Worm (Caenorhabditis elegans) whole organism, late embryonic: ENCODE measurements around the gene C52A10.3.

Experiments used
- C08G9.2 ChIP-seq: sonication (generic microtip); optimal IDR thresholded peaks from 2 replicates; lab custom pipeline; 2016; ENCODE audit warnings: mild to moderate bottlenecking, missing genetic modification characterization, moderate library complexity, missing compliant biosample characterization
- C38D4.7 ChIP-seq: fragments of 200-800 bp; sonication (Bioruptor generic); optimal IDR thresholded peaks from 2 replicates; lab custom pipeline; 2018; ENCODE audit warnings: mild to moderate bottlenecking, missing genetic modification characterization, moderate library complexity, missing compliant biosample characterization
- F13H6.1 ChIP-seq: sonication (generic microtip); optimal IDR thresholded peaks from 2 replicates; lab custom pipeline; 2016; ENCODE audit warnings: missing genetic modification characterization, missing compliant biosample characterization
- K02D7.2 ChIP-seq: sonication (generic microtip); optimal IDR thresholded peaks from 2 replicates; lab custom pipeline; 2017; ENCODE audit warnings: mild to moderate bottlenecking, missing genetic modification characterization, missing compliant biosample characterization
- K09A11.1 ChIP-seq: sonication (generic microtip); optimal IDR thresholded peaks from 2 replicates; lab custom pipeline; 2017; ENCODE audit warnings: antibody characterized with exemption, mild to moderate bottlenecking, missing genetic modification characterization, missing compliant biosample characterization; ENCODE audit not compliant: insufficient read depth
- ama-1 ChIP-seq: fragments of 150-350 bp; optimal IDR thresholded peaks from 2 replicates; lab custom pipeline; 2014
- ceh-18 ChIP-seq: sonication (generic microtip); optimal IDR thresholded peaks from 2 replicates; lab custom pipeline; 2016; ENCODE audit warnings: missing genetic modification characterization, missing compliant biosample characterization
- ceh-19 ChIP-seq: fragments of 200-800 bp; sonication (Bioruptor generic); optimal IDR thresholded peaks from 2 replicates; lab custom pipeline; 2018; ENCODE audit warnings: mild to moderate bottlenecking, missing genetic modification characterization, missing compliant biosample characterization
- ceh-2 ChIP-seq: sonication (generic microtip); optimal IDR thresholded peaks from 2 replicates; lab custom pipeline; 2016; ENCODE audit warnings: missing genotype, missing genetic modification characterization, missing compliant biosample characterization
- ceh-30 ChIP-seq: fragments of 150-350 bp; optimal IDR thresholded peaks from 2 replicates; lab custom pipeline; 2014; ENCODE audit warnings: missing biosample characterization, missing genetic modification characterization
- ceh-31 ChIP-seq: sonication (generic microtip); optimal IDR thresholded peaks from 2 replicates; lab custom pipeline; 2016; ENCODE audit warnings: missing genetic modification characterization, missing compliant biosample characterization
- ceh-34 ChIP-seq: sonication (generic microtip); optimal IDR thresholded peaks from 2 replicates; lab custom pipeline; 2016; ENCODE audit warnings: mild to moderate bottlenecking, missing genetic modification characterization, missing compliant biosample characterization
- ceh-45 ChIP-seq: fragments of 200-800 bp; sonication (Bioruptor generic); IDR thresholded peaks from 2 replicates; pipeline ENCODE4 v1.3.6; 2022; ENCODE audit warnings: missing genetic modification reagents, missing genetic modification characterization, missing compliant biosample characterization
- ceh-48 ChIP-seq: sonication (generic microtip); optimal IDR thresholded peaks from 2 replicates; lab custom pipeline; 2016; ENCODE audit warnings: missing genetic modification characterization, inconsistent platforms, missing compliant biosample characterization
- ceh-9 ChIP-seq: sonication (generic microtip); optimal IDR thresholded peaks from 2 replicates; lab custom pipeline; 2016; ENCODE audit warnings: mild to moderate bottlenecking, missing genetic modification characterization, inconsistent platforms, missing compliant biosample characterization
- dmd-4 ChIP-seq: sonication (generic microtip); optimal IDR thresholded peaks from 2 replicates; lab custom pipeline; 2016; ENCODE audit warnings: borderline replicate concordance, missing genetic modification characterization, missing compliant biosample characterization
- elt-2 ChIP-seq: sonication (generic microtip); optimal IDR thresholded peaks from 2 replicates; lab custom pipeline; 2016; ENCODE audit warnings: missing genetic modification reagents, missing genetic modification characterization, missing compliant biosample characterization
- ets-4 ChIP-seq: sonication (generic microtip); optimal IDR thresholded peaks from 2 replicates; lab custom pipeline; 2016; ENCODE audit warnings: missing genetic modification characterization, missing compliant biosample characterization
- eyg-1 ChIP-seq: sonication (generic microtip); optimal IDR thresholded peaks from 2 replicates; lab custom pipeline; 2016; ENCODE audit warnings: missing genotype, missing genetic modification characterization, missing compliant biosample characterization
- fax-1 ChIP-seq: sonication (generic microtip); optimal IDR thresholded peaks from 2 replicates; lab custom pipeline; 2016; ENCODE audit warnings: missing genotype, missing genetic modification characterization, missing compliant biosample characterization
- hlh-15 ChIP-seq: sonication (generic microtip); optimal IDR thresholded peaks from 2 replicates; lab custom pipeline; 2016; ENCODE audit warnings: missing genetic modification characterization, missing compliant biosample characterization
- hlh-30 ChIP-seq: sonication (generic microtip); optimal IDR thresholded peaks from 2 replicates; lab custom pipeline; 2017; ENCODE audit warnings: antibody characterized with exemption, missing genetic modification characterization, missing compliant biosample characterization; ENCODE audit not compliant: insufficient read depth
- hlh-6 ChIP-seq: sonication (generic microtip); optimal IDR thresholded peaks from 2 replicates; lab custom pipeline; 2016; ENCODE audit warnings: missing genotype, missing genetic modification characterization, missing compliant biosample characterization
- lin-11 ChIP-seq: fragments of 200-800 bp; sonication (Bioruptor generic); optimal IDR thresholded peaks from 2 replicates; lab custom pipeline; 2018; ENCODE audit warnings: mild to moderate bottlenecking, missing genetic modification characterization, missing compliant biosample characterization
- madf-2 ChIP-seq: sonication (generic microtip); optimal IDR thresholded peaks from 2 replicates; lab custom pipeline; 2017; ENCODE audit warnings: missing genetic modification characterization, missing compliant biosample characterization
- nfya-1 ChIP-seq: sonication (generic microtip); optimal IDR thresholded peaks from 2 replicates; lab custom pipeline; 2017; ENCODE audit warnings: missing genetic modification characterization, mild to moderate bottlenecking, missing compliant biosample characterization, antibody characterized with exemption, moderate library complexity
- pag-3 ChIP-seq: sonication (generic microtip); optimal IDR thresholded peaks from 2 replicates; lab custom pipeline; 2016; ENCODE audit warnings: missing compliant biosample characterization, missing genetic modification characterization, borderline replicate concordance
- pat-9 ChIP-seq: fragments of 200-800 bp; sonication (Bioruptor generic); optimal IDR thresholded peaks from 2 replicates; lab custom pipeline; 2018; ENCODE audit warnings: mild to moderate bottlenecking, missing genetic modification characterization, moderate library complexity, missing compliant biosample characterization
- pax-1 ChIP-seq: fragments of 150-350 bp; optimal IDR thresholded peaks from 2 replicates; lab custom pipeline; 2014; ENCODE audit warnings: missing biosample characterization, missing genetic modification characterization
- pqm-1 ChIP-seq: sonication (generic microtip); optimal IDR thresholded peaks from 2 replicates; lab custom pipeline; 2016; ENCODE audit warnings: missing genetic modification characterization, missing compliant biosample characterization
- rnt-1 ChIP-seq: sonication (generic microtip); optimal IDR thresholded peaks from 2 replicates; lab custom pipeline; 2016; ENCODE audit warnings: missing genetic modification characterization, missing compliant biosample characterization
- sdc-2 ChIP-seq: sonication (generic microtip); optimal IDR thresholded peaks from 2 replicates; lab custom pipeline; 2016; ENCODE audit warnings: missing genotype, missing genetic modification characterization, missing compliant biosample characterization
- syd-9 ChIP-seq: sonication (generic microtip); optimal IDR thresholded peaks from 2 replicates; lab custom pipeline; 2016; ENCODE audit warnings: mild to moderate bottlenecking, missing genetic modification characterization, moderate library complexity, missing compliant biosample characterization
- tbx-2 ChIP-seq: sonication (generic microtip); optimal IDR thresholded peaks from 2 replicates; lab custom pipeline; 2016; ENCODE audit warnings: missing genetic modification characterization, missing compliant biosample characterization
- unc-42 ChIP-seq: sonication (generic microtip); optimal IDR thresholded peaks from 2 replicates; lab custom pipeline; 2016; ENCODE audit warnings: missing genotype, missing genetic modification characterization, missing compliant biosample characterization
- unc-55 ChIP-seq: sonication (generic microtip); optimal IDR thresholded peaks from 2 replicates; lab custom pipeline; 2017; ENCODE audit warnings: missing biosample characterization, missing genetic modification reagents, missing genetic modification characterization
- unc-86 ChIP-seq: sonication (generic microtip); optimal IDR thresholded peaks from 2 replicates; lab custom pipeline; 2016; ENCODE audit warnings: missing genetic modification characterization, missing compliant biosample characterization

Gene C52A10.3

ce11 chrV:5272034-5272433 lies 32.7 kb upstream of the C52A10.3 start:
- TF ChIP-seq ceh-45 (GFP tag; lab: Robert Waterston, UW) = no peak
- no peak for TF ChIP-seq sdc-2 (tag; lab: Kevin White, UChicago)
- TF ChIP-seq hlh-15 (tag; lab: Kevin White, UChicago) = no peak
- no peak for TF ChIP-seq madf-2 (tag; lab: Kevin White, UChicago)

DNA sequence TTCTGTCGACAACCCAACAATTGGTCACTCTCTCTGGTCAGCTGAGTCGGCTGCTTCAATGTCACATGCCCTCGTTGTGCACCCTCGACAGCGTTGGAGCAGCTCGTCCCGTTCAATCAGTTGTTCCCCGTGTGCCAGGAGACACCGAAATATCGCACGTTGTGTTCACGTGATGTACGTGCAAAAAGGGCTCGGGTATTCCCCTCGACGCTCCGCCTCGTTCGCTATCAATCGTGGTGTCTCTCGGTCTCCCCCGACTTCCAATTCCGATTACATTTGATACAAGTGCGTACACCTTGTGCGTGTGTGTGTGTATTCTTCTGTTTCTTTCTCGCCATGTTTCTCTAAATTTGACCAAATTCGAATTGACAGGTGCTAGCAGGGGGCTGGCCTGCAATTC lies 32.2 kb upstream of the C52A10.3 start:
- TF ChIP-seq rnt-1 (tag; lab: Kevin White, UChicago) (peak; percentile 75), ceh-19 (GFP tag; lab: Kevin White, UChicago) (no peak), pat-9 (tag; lab: Kevin White, UChicago) (peak; percentile 4), syd-9 (tag; lab: Kevin White, UChicago) (peak; percentile 36), ceh-18 (tag; lab: Kevin White, UChicago) (peak; percentile 37), ceh-34 (peak; percentile 51), pqm-1 (tag; lab: Kevin White, UChicago) (peak; percentile 53), elt-2 (tag; lab: Kevin White, UChicago) (peak; percentile 58), fax-1 (tag; lab: Kevin White, UChicago) (no peak), K09A11.1 (tag; lab: Kevin White, UChicago) (no peak), unc-55 (GFP tag; lab: Kevin White, UChicago) (peak; percentile 64), F13H6.1 (peak; percentile 6), ceh-30 (tag; lab: Kevin White, UChicago) (no peak), pag-3 (tag; lab: Kevin White, UChicago) (no peak), ceh-9 (no peak), ama-1 (lab: Kevin White, UChicago) (no peak), hlh-30 (tag; lab: Kevin White, UChicago) (peak; percentile 94), unc-86 (no peak), pax-1 (tag; lab: Kevin White, UChicago) (no peak), tbx-2 (tag; lab: Kevin White, UChicago) (peak; percentile 56)

DNA sequence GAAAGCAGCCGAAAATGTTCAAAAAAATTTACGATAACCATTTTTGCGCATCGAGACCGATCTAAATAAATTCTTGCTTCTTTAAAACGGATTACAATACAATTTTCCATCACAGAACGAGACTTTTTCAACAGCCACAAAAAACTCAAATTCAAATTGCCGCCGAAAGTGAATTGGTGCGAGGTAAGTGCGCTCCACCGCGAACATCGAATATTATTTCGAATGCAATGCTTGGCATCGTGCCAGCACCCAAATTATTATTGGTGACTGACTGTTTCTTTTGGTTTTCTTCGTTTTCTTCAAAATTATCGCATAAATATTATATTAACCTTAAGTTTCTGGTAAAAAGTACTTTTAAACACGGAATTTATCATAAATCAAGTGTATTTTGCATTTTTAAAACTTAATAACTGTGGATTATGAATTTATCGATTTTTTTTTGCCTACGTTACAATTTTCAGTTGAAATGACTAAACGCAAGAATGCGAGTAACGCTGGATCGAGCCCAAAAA lies 29.8 kb upstream of the C52A10.3 start, which contains the start of gene penr-1:
penr-1 (plus strand) TSS at position 462 of the 512 bp plus-strand sequence.
- peak; percentile 22 for TF ChIP-seq unc-55 (GFP tag; lab: Kevin White, UChicago)
- TF ChIP-seq pqm-1 (tag; lab: Kevin White, UChicago) = no peak
- no peak for TF ChIP-seq ets-4 (tag; lab: Kevin White, UChicago)
- TF ChIP-seq ceh-48 (tag; lab: Kevin White, UChicago) = peak; percentile 7
- TF ChIP-seq ceh-2 (tag; lab: Kevin White, UChicago) = no peak
- no peak for TF ChIP-seq dmd-4 (tag; lab: Kevin White, UChicago)
- TF ChIP-seq unc-42 = peak; percentile 64
- TF ChIP-seq hlh-6 (tag; lab: Kevin White, UChicago) = no peak
- TF ChIP-seq nfya-1 (tag; lab: Kevin White, UChicago) = peak; percentile 20
- no peak for TF ChIP-seq C08G9.2 (tag; lab: Kevin White, UChicago)
- peak; percentile 10 for TF ChIP-seq ceh-31 (tag; lab: Kevin White, UChicago)

ce11 chrV:5265581-5265980 lies 26.3 kb upstream of the C52A10.3 start, which contains the start of the genes srt-69 and B0238.12:
Gene srt-69 (minus strand): TSS chrV:5265681.
Gene B0238.12 (plus strand): TSS chrV:5265844.
- no peak for TF ChIP-seq eyg-1 (tag; lab: Kevin White, UChicago)
- TF ChIP-seq lin-11 (tag; lab: Kevin White, UChicago) = no peak
- no peak for TF ChIP-seq ets-4 (tag; lab: Kevin White, UChicago)
- no peak for TF ChIP-seq K02D7.2 (tag; lab: Kevin White, UChicago)
- TF ChIP-seq hlh-30 (tag; lab: Kevin White, UChicago) = no peak
- no peak for TF ChIP-seq C38D4.7
- no peak for TF ChIP-seq unc-42
- no peak for TF ChIP-seq ceh-34
